Worm (Caenorhabditis elegans) whole organism, early embryonic: Measurements from ENCODE around the gene erh-2.

Experiments
- B0310.2 ChIP-seq: sonication (generic microtip); optimal IDR thresholded peaks from 2 replicates; lab custom pipeline; 2016; ENCODE audit warnings: mild to moderate bottlenecking, missing genetic modification characterization, missing compliant biosample characterization
- F13C5.2 ChIP-seq: sonication (generic microtip); optimal IDR thresholded peaks from 2 replicates; lab custom pipeline; 2017; ENCODE audit warnings: mild to moderate bottlenecking, missing genetic modification characterization, inconsistent platforms, missing compliant biosample characterization
- aly-1 ChIP-seq: sonication (generic microtip); optimal IDR thresholded peaks from 2 replicates; lab custom pipeline; 2016; ENCODE audit warnings: missing genetic modification characterization, missing compliant biosample characterization
- ama-1 ChIP-seq: fragments of 150-350 bp; optimal IDR thresholded peaks from 2 replicates; lab custom pipeline; 2014
- ceh-13 ChIP-seq: fragments of 200-800 bp; sonication (Bioruptor generic); optimal IDR thresholded peaks from 2 replicates; lab custom pipeline; 2018; ENCODE audit warnings: mild to moderate bottlenecking, missing genetic modification characterization, missing compliant biosample characterization
- ceh-36 ChIP-seq: sonication (generic microtip); optimal IDR thresholded peaks from 2 replicates; lab custom pipeline; 2016; ENCODE audit warnings: missing genetic modification characterization, inconsistent platforms, missing compliant biosample characterization
- ets-7 ChIP-seq: sonication (generic microtip); optimal IDR thresholded peaks from 2 replicates; lab custom pipeline; 2016; ENCODE audit warnings: missing genotype, missing genetic modification characterization, missing compliant biosample characterization
- flt-1 ChIP-seq: fragments of 200-800 bp; sonication (Bioruptor generic); IDR thresholded peaks from 2 replicates; pipeline ENCODE4 v1.3.6; 2022; ENCODE audit warnings: missing genetic modification characterization, missing compliant biosample characterization
- hmbx-1 ChIP-seq: sonication (generic microtip); optimal IDR thresholded peaks from 2 replicates; lab custom pipeline; 2016; ENCODE audit warnings: mild to moderate bottlenecking, missing genetic modification characterization, missing compliant biosample characterization
- hmg-4 ChIP-seq: fragments of 200-800 bp; sonication (Bioruptor generic); optimal IDR thresholded peaks from 2 replicates; lab custom pipeline; 2018; ENCODE audit warnings: mild to moderate bottlenecking, missing genetic modification characterization, missing compliant biosample characterization
- hnd-1 ChIP-seq: sonication (generic microtip); optimal IDR thresholded peaks from 2 replicates; lab custom pipeline; 2016; ENCODE audit warnings: missing genetic modification characterization, missing compliant biosample characterization
- pes-1 ChIP-seq: fragments of 200-800 bp; sonication (Bioruptor generic); IDR thresholded peaks from 2 replicates; pipeline ENCODE4 v1.3.6; 2022; ENCODE audit warnings: missing genetic modification reagents, missing genetic modification characterization, missing compliant biosample characterization
- scrt-1 ChIP-seq: fragments of 200-800 bp; sonication (Bioruptor generic); IDR thresholded peaks from 2 replicates; pipeline ENCODE4 v1.3.6; 2022; ENCODE audit warnings: missing genetic modification characterization, missing compliant biosample characterization
- sea-1 ChIP-seq: fragments of 200-800 bp; sonication (Bioruptor generic); conservative IDR thresholded peaks from 2 replicates; pipeline ENCODE4 v1.3.6; 2022; ENCODE audit warnings: missing genetic modification characterization, missing compliant biosample characterization
- tbx-11 ChIP-seq: fragments of 200-800 bp; sonication (Bioruptor generic); IDR thresholded peaks from 2 replicates; pipeline ENCODE4 v1.3.6; 2022; ENCODE audit warnings: missing genetic modification characterization, missing compliant biosample characterization
- tbx-37 ChIP-seq: fragments of 200-800 bp; sonication (Bioruptor generic); conservative IDR thresholded peaks from 2 replicates; pipeline ENCODE4 v1.3.6; 2022; ENCODE audit warnings: missing genetic modification reagents, missing genetic modification characterization, missing compliant biosample characterization
- tra-4 ChIP-seq: sonication (generic microtip); optimal IDR thresholded peaks from 2 replicates; lab custom pipeline; 2017; ENCODE audit warnings: missing genetic modification characterization, missing compliant biosample characterization

Gene erh-2

DNA sequence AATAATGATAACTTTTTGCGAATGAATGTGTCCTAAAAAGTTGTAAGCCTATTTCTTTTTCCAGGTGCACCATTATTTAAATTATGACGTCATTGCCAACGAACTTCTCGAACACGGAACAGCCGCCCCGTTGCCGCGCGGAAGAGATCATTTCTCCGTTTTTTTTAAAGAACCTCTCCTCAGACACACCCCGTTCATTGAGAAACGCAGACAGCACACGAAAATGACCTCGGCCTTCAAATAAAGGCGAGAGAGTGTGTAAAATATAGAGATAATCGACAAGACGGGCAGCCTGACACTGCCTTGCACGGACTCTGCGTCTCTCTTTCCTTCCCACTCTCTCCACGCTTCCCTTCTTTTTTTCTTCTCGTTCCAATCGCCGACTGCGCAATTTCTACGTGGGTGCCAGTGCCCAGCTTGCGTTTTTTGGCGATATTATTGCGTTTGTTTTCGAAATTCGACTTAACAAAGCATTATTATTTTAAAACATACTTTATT lies 32.6 kb upstream of the erh-2 start:
- TF ChIP-seq ama-1 (lab: Kevin White, UChicago) (no peak), hmg-4 (peak; percentile 7), aly-1 (tag; lab: Kevin White, UChicago) (no peak), sea-1 (GFP tag; lab: Robert Waterston, UW) (no peak), F13C5.2 (peak; percentile 41), flt-1 (GFP tag; lab: Robert Waterston, UW) (no peak)

ce11 chrIII:4561286-4561685 lies 31.7 kb upstream of the erh-2 start:
- no peak for TF ChIP-seq ets-7 (tag; lab: Kevin White, UChicago)
- no peak for TF ChIP-seq ceh-36 (tag; lab: Kevin White, UChicago)
- no peak for TF ChIP-seq aly-1 (tag; lab: Kevin White, UChicago)
- no peak for TF ChIP-seq hnd-1 (tag; lab: Kevin White, UChicago)
- TF ChIP-seq F13C5.2: no peak
- no peak for TF ChIP-seq ceh-13
- TF ChIP-seq hmbx-1 (tag; lab: Kevin White, UChicago): no peak
- TF ChIP-seq tbx-37 (GFP tag; lab: Robert Waterston, UW): no peak
- no peak for TF ChIP-seq sea-1 (GFP tag; lab: Robert Waterston, UW)
- no peak for TF ChIP-seq flt-1 (GFP tag; lab: Robert Waterston, UW)
- no peak for TF ChIP-seq ama-1 (lab: Kevin White, UChicago)
- TF ChIP-seq tbx-11 (GFP tag; lab: Robert Waterston, UW): no peak
- TF ChIP-seq B0310.2: no peak
- TF ChIP-seq pes-1 (GFP tag; lab: Robert Waterston, UW): no peak

- no peak for TF ChIP-seq ets-7 (tag; lab: Kevin White, UChicago)
- TF ChIP-seq F13C5.2: peak; percentile 32
- no peak for TF ChIP-seq flt-1 (GFP tag; lab: Robert Waterston, UW)
- no peak for TF ChIP-seq ceh-36 (tag; lab: Kevin White, UChicago)
Measured at ce11 chrIII:4562070-4562788, 30.8 kb upstream of the erh-2 start, which contains the start of gene pan-1. TSS of gene pan-1 (plus strand) at chrIII:4562738.

- TF ChIP-seq ets-7 (tag; lab: Kevin White, UChicago) (no peak), pes-1 (GFP tag; lab: Robert Waterston, UW) (no peak)
Measured at ce11 chrIII:4568030-4568429, 25.0 kb upstream of the erh-2 start, which contains the start of gene mlcd-1. TSS of gene mlcd-1 (minus strand) at chrIII:4568130.

DNA sequence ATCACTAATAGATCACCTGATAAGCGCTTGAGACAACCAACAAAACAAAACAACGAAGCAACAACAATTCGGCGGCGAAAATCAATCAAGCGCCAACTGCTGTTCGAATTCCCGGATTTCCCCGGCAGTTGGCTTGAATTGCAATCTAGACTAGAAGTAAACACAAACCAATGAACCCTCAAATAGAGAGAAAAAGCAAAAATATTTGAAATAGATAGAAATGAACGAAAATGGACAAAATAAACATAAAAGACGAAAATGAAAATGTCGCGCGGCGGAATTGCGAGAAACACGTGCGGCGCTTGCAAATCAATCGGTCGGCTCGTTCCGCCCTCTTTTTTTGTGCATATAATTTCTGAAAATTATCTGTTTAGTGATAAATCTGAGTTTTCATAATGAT lies 24.6 kb upstream of the erh-2 start, which contains the start of gene idhg-1:
Gene idhg-1, plus strand, starts transcription at position 343 of the 400 bp plus-strand sequence.
- no peak for TF ChIP-seq ama-1 (lab: Kevin White, UChicago)
- TF ChIP-seq hnd-1 (tag; lab: Kevin White, UChicago): peak; percentile 87
- TF ChIP-seq aly-1 (tag; lab: Kevin White, UChicago): peak; percentile 94
- TF ChIP-seq hmg-4: peak; percentile 97
- peak; percentile 92 for TF ChIP-seq ceh-36 (tag; lab: Kevin White, UChicago)
- peak; percentile 88 for TF ChIP-seq F13C5.2
- peak; percentile 97 for TF ChIP-seq pes-1 (GFP tag; lab: Robert Waterston, UW)
- peak; percentile 96 for TF ChIP-seq ets-7 (tag; lab: Kevin White, UChicago)
- TF ChIP-seq tra-4 (tag; lab: Kevin White, UChicago): peak; percentile 93
- TF ChIP-seq B0310.2: peak; percentile 91
- peak; percentile 98 for TF ChIP-seq ceh-13
- TF ChIP-seq hmbx-1 (tag; lab: Kevin White, UChicago): peak; percentile 85
- peak; percentile 94 for TF ChIP-seq tbx-37 (GFP tag; lab: Robert Waterston, UW)
- peak; percentile 98 for TF ChIP-seq tbx-11 (GFP tag; lab: Robert Waterston, UW)
- peak; percentile 98 for TF ChIP-seq sea-1 (GFP tag; lab: Robert Waterston, UW)
- TF ChIP-seq flt-1 (GFP tag; lab: Robert Waterston, UW): peak; percentile 93
- peak; percentile 93 for TF ChIP-seq scrt-1 (GFP tag; lab: Robert Waterston, UW)

DNA sequence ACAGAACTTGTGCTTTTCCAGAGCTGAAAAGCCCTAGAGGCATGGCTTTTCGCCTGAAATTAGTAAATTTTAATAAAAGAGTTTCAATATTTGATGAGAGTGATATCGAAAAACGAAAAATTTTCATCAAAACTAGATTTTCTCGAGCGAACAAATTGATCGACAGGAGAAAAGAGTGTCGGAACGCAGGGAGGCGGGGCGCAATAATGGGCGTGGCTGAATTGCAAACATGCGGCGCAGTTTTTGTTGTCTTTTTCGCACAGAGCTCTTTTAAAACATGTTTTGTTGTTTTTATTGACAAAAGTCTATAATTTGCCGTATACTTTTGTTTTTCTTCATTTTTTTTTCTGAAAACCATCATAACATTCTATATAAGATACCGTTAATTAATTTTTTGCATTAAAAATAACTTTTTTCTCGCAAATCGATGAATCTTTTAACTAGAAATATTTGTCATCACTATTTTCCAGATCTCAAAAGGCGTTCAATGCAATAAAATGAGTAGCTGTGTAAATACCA lies 14.6 kb upstream of the erh-2 start, which contains the start of the genes sel-5 and wdr-48:
Gene sel-5, minus strand, starts transcription at position 53 of the 519 bp plus-strand sequence.
Gene wdr-48, plus strand, starts transcription at position 469 of the 519 bp plus-strand sequence.
- TF ChIP-seq flt-1 (GFP tag; lab: Robert Waterston, UW) (0 out of 2 replicates have a peak, but pooled peaks have one; percentile 16), ama-1 (lab: Kevin White, UChicago) (no peak), hnd-1 (tag; lab: Kevin White, UChicago) (no peak)

- no peak for TF ChIP-seq flt-1 (GFP tag; lab: Robert Waterston, UW)
- TF ChIP-seq scrt-1 (GFP tag; lab: Robert Waterston, UW): no peak
Measured at ce11 chrIII:4581495-4581894, 11.5 kb upstream of the erh-2 start, which contains the start of gene F35G12.12. TSS of gene F35G12.12 (plus strand) at chrIII:4581795.

DNA sequence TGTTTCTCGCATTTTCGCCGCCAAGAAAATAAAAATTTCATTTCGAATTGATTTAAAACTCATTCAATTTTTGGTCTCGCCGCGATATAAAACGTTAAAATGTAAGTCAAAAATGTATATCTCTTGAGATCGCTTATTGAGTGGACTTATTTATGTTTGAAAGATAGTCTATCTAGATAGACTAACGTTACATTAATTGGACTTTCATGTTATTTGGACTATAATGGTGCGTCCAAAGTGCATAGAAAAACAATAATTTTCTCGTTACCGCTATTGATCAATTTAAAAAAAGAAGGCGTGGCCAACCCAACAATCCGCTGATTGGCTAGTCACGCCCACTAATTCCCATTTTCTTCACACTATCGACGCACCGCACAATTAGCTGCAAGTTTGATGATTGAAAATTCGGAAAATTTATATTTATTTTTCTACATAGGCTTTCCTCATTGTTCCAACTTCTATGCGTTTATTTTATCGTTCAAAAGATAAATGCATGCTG lies 8.9 kb upstream of the erh-2 start, which contains the start of gene F35G12.5:
Gene F35G12.5, plus strand, starts transcription at position 51 of the 499 bp plus-strand sequence.
- TF ChIP-seq hmbx-1 (tag; lab: Kevin White, UChicago) (no peak), ceh-13 (no peak), sea-1 (GFP tag; lab: Robert Waterston, UW) (no peak), ama-1 (lab: Kevin White, UChicago) (no peak), ceh-36 (tag; lab: Kevin White, UChicago) (no peak), ets-7 (tag; lab: Kevin White, UChicago) (no peak), B0310.2 (no peak), aly-1 (tag; lab: Kevin White, UChicago) (no peak), scrt-1 (GFP tag; lab: Robert Waterston, UW) (no peak), pes-1 (GFP tag; lab: Robert Waterston, UW) (no peak), hmg-4 (no peak), flt-1 (GFP tag; lab: Robert Waterston, UW) (no peak), hnd-1 (tag; lab: Kevin White, UChicago) (no peak), tra-4 (tag; lab: Kevin White, UChicago) (no peak), tbx-37 (GFP tag; lab: Robert Waterston, UW) (no peak), tbx-11 (GFP tag; lab: Robert Waterston, UW) (no peak)
